Worm (Caenorhabditis elegans): Measurements from ENCODE around the gene Y43F8B.3.

Gene Y43F8B.3

DNA sequence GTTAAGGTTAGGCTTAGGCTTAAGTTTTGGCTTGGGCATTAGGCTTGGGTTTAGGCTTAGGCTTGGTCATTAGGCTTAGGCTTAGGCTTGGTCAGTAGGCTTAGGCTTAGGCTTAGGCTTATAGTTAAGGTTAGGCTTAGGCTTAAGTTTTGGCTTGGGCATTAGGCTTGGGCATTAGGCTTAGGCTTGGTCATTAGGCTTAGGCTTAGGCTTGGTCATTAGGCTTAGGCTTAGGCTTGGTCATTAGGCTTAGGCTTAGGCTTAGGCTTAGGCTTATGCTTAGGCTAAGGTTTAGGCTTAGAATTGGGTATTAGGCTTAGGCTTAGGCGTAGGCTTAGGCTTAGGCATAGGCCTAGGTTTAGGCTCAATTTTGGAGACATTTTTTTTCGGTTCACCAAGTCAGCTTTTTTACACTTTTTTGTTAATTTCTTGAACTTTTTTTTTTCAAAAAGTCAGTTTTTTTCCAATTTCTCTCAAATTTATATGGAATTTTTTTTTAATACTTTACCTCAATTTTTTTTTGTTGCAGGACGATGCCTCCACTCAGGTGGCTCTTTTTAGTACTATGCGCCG lies at the start of gene Y43F8B.3:
Gene Y43F8B.3, plus strand, starts transcription at position 523 of the 573 bp plus-strand sequence.
- TF ChIP-seq sma-3 (GFP tag; optimal IDR thresholded peaks at IDR 0.05) (no peak), nhr-25 (tag; optimal IDR thresholded peaks at IDR 0.05) (no peak)

DNA sequence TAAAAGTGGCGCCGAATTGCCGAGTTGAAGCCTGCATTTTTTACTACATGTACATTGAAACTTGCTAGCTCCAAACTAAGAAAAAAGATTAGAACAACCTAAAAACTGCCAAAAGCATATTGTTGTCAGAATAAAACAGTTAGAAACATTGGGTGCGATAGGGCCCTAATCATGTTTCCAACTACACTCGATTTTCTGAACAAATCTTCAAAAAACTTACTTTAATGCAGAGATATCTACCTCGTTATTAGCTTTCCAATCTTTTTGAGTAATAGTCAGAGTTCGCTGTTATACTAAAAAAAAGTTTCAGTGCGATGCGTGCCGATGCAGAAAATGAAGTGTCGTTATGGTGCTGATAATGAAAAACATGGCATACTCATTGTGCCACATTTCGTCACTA lies 47.3 kb upstream of the Y43F8B.3 start, which contains the start of the genes Y43F8B.13 and Y43F8B.14:
Gene Y43F8B.13, plus strand, starts transcription at position 301 of the 400 bp plus-strand sequence.
Gene Y43F8B.14, minus strand, starts transcription at position 322 of the 400 bp plus-strand sequence.
- TF ChIP-seq mab-5 (tag; optimal IDR thresholded peaks at IDR 0.05) = no peak
- TF ChIP-seq ztf-4 (tag; optimal IDR thresholded peaks at IDR 0.05) = no peak
- no peak for TF ChIP-seq nhr-129 (tag; optimal IDR thresholded peaks at IDR 0.05)
- no peak for TF ChIP-seq nhr-25 (tag; optimal IDR thresholded peaks at IDR 0.05)
- TF ChIP-seq blmp-1 (tag; optimal IDR thresholded peaks at IDR 0.05; ENCODE audit: insufficient read depth) = no peak
- no peak for TF ChIP-seq mbf-1 (tag; optimal IDR thresholded peaks at IDR 0.05)
- no peak for TF ChIP-seq nhr-6 (tag; optimal IDR thresholded peaks at IDR 0.05)
- no peak for TF ChIP-seq nhr-21 (tag; optimal IDR thresholded peaks at IDR 0.05)
- TF ChIP-seq nhr-10 (tag; optimal IDR thresholded peaks at IDR 0.05) = no peak
- TF ChIP-seq snpc-4 (tag; optimal IDR thresholded peaks at IDR 0.05) = no peak

DNA sequence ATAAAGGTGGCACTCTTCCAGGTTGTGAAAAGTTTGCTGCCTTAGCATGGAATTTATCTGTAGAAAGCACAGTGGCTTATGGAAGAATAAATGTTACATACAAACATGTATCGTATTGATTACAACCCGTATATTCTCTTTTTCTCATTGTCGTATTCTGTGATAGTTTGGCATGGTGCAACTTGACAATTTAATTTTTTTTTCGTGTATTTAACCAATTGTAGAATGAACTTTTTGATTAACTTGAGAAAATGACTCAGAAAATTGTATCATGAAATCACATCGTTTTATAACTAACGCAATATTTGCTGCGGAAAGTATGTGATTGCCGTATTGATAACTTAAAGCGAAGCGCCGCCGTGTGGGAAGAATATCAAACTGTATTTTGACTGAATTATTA lies 45.8 kb upstream of the Y43F8B.3 start, which contains the start of gene Y43F8B.24:
Gene Y43F8B.24, plus strand, starts transcription at position 301 of the 400 bp plus-strand sequence.
- TF ChIP-seq nhr-25 (tag; optimal IDR thresholded peaks at IDR 0.05) (no peak), unc-55 (GFP tag; optimal IDR thresholded peaks at IDR 0.05) (no peak), elt-3 (tag; optimal IDR thresholded peaks at IDR 0.05) (no peak), nhr-12 (tag; optimal IDR thresholded peaks at IDR 0.05) (no peak), F13H6.1 (tag; optimal IDR thresholded peaks at IDR 0.05) (no peak), elt-1 (tag; optimal IDR thresholded peaks at IDR 0.05) (no peak), fos-1 (tag; optimal IDR thresholded peaks at IDR 0.05) (peak; percentile 21)

DNA sequence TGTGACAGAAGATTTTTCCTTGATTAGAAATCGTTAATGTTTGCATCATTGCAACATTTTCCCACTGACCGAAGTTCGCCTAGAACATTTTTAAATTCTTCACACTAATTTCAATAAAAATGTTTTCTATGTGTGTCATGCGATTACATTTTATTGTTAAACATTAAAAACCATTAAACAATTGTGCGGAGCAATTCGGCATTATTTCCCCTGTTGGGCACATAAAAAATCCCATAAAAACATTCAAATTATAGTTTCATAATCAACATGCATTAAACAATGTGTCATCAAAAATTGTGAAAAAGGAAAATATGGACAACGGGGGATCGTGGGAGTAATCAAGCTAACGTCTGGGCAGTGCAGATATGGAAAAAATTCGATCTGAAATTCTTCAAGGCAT lies 43.4 kb upstream of the Y43F8B.3 start:
- peak; percentile 18 for TF ChIP-seq fos-1 (tag; optimal IDR thresholded peaks at IDR 0.05)

DNA sequence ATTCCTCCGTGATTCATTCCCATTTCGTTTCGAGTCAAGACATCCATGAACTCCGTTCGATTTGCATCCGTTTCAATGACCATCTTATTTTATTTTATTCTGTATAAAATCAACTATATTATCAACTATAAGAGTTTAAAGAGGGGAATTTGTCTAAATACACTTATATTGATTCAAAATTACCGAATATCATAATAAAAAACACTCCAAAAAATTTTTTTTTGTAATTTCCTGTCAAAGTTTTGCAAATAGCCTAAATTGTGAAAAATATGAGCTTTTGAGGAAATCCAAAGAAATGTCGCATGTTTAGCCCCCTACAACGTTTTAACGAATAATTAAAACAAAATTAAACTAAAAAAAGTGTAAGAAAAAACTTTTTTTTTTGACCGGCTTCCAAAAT lies 40.9 kb upstream of the Y43F8B.3 start, which contains the start of gene Y43F8B.15:
Gene Y43F8B.15, minus strand, starts transcription at position 101 of the 400 bp plus-strand sequence.
- no peak for TF ChIP-seq ztf-4 (tag; optimal IDR thresholded peaks at IDR 0.05)
- TF ChIP-seq egl-27 (tag; optimal IDR thresholded peaks at IDR 0.05) = no peak
- no peak for TF ChIP-seq ztf-1 (GFP tag; conservative IDR thresholded peaks at IDR 0.05)
- TF ChIP-seq nhr-10 (tag; optimal IDR thresholded peaks at IDR 0.05) = no peak
- no peak for TF ChIP-seq ama-1 (optimal IDR thresholded peaks at IDR 0.05)

DNA sequence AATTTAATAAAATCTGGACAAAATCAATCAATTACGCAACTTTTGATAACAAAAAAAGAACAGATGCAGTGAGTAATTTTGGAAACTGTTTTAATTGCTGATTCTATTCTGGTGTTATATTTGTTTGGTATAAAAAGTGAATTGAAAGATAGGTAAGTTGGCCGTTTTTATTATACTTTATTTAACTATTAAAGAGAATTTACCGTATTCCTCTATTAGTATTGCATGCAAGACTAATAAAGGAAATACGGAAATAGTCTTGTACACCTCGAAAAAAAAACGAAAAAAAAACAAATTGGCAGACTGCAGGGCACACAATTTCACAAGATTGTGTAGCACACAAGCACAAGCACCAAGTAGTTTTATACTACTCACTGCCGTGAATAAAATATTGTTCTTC lies 40.3 kb upstream of the Y43F8B.3 start, which contains the start of gene Y43F8B.25:
Gene Y43F8B.25, plus strand, starts transcription at position 301 of the 400 bp plus-strand sequence.
- no peak for TF ChIP-seq mdl-1 (tag; optimal IDR thresholded peaks at IDR 0.05)
- TF ChIP-seq ztf-11 (tag; optimal IDR thresholded peaks at IDR 0.05) = no peak
- TF ChIP-seq Y55F3AM.14 (GFP tag; optimal IDR thresholded peaks at IDR 0.05) = no peak
- no peak for TF ChIP-seq mab-5 (tag; optimal IDR thresholded peaks at IDR 0.05)
- TF ChIP-seq C34F6.9 (tag; optimal IDR thresholded peaks at IDR 0.05) = no peak
- TF ChIP-seq zag-1 (tag; optimal IDR thresholded peaks at IDR 0.05) = no peak
- no peak for TF ChIP-seq blmp-1 (tag; optimal IDR thresholded peaks at IDR 0.05; ENCODE audit: insufficient read depth)
- no peak for TF ChIP-seq sma-3 (GFP tag; optimal IDR thresholded peaks at IDR 0.05)

DNA sequence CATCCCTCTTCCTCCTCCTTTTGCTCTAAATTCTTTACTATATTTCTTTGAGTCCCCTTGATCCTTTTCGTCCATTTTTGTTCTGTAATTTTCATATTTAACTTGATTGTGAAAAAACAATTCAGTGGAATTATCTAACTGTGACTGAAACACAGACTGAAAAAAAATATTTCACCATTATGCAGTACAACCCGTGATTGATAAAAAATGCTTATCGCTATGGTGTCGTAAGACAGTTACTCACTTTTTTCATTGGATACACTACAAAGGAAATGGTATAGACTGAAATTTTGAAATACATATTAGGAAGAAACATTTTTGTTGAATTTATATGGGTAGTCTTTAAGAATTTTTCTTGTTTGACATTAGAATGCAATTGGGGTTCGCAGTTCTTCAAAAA lies 35.3 kb upstream of the Y43F8B.3 start, which contains the start of gene Y43F8B.23:
Gene Y43F8B.23, minus strand, starts transcription at position 75 of the 400 bp plus-strand sequence.
- no peak for TF ChIP-seq ZK546.5 (tag; optimal IDR thresholded peaks at IDR 0.05)
- TF ChIP-seq fos-1 (tag; optimal IDR thresholded peaks at IDR 0.05) = peak; percentile 92
- TF ChIP-seq mbf-1 (tag; optimal IDR thresholded peaks at IDR 0.05) = no peak
- TF ChIP-seq C34F6.9 (tag; optimal IDR thresholded peaks at IDR 0.05) = no peak
- TF ChIP-seq snpc-4 (tag; optimal IDR thresholded peaks at IDR 0.05) = no peak
- no peak for TF ChIP-seq elt-1 (tag; optimal IDR thresholded peaks at IDR 0.05)
- no peak for TF ChIP-seq Y55F3AM.14 (GFP tag; optimal IDR thresholded peaks at IDR 0.05)
- TF ChIP-seq nhr-23 (tag; optimal IDR thresholded peaks at IDR 0.05) = no peak
- no peak for TF ChIP-seq dmd-4 (tag; optimal IDR thresholded peaks at IDR 0.05)
- TF ChIP-seq gmeb-1 (tag; optimal IDR thresholded peaks at IDR 0.05) = peak; percentile 2
- no peak for TF ChIP-seq F13H6.1 (tag; optimal IDR thresholded peaks at IDR 0.05)
- peak; percentile 14 for TF ChIP-seq crh-2 (tag; optimal IDR thresholded peaks at IDR 0.05)
- no peak for TF ChIP-seq ceh-82 (tag; optimal IDR thresholded peaks at IDR 0.05)
- TF ChIP-seq lin-39 (tag; optimal IDR thresholded peaks at IDR 0.05) = no peak
- TF ChIP-seq sma-3 (GFP tag; optimal IDR thresholded peaks at IDR 0.05) = no peak
- TF ChIP-seq nhr-12 (tag; optimal IDR thresholded peaks at IDR 0.05) = no peak
- no peak for TF ChIP-seq aly-2 (tag; optimal IDR thresholded peaks at IDR 0.05)
- TF ChIP-seq ztf-11 (tag; optimal IDR thresholded peaks at IDR 0.05) = no peak
- no peak for TF ChIP-seq ama-1 (optimal IDR thresholded peaks at IDR 0.05)
- no peak for TF ChIP-seq unc-55 (GFP tag; optimal IDR thresholded peaks at IDR 0.05)
- no peak for TF ChIP-seq lin-13 (GFP tag; optimal IDR thresholded peaks at IDR 0.05)
- TF ChIP-seq R02D3.7 (tag; optimal IDR thresholded peaks at IDR 0.05) = no peak
